Worm (Caenorhabditis elegans) whole organism, mixed stage, embryonic: ENCODE data around the gene T08B1.4.

Source experiments
- M03D4.4 ChIP-seq: sonication (generic microtip); optimal IDR thresholded peaks from 2 replicates; lab custom pipeline; 2017; ENCODE audit warnings: mild to moderate bottlenecking, missing genetic modification characterization, missing compliant biosample characterization
- bed-3 ChIP-seq: fragments of 200-800 bp; sonication (Bioruptor generic); optimal IDR thresholded peaks from 3 replicates; lab custom pipeline; 2018; ENCODE audit warnings: mild to moderate bottlenecking, missing genetic modification characterization, moderate library complexity, missing compliant biosample characterization
- ceh-39 ChIP-seq: fragments of 150-350 bp; optimal IDR thresholded peaks from 2 replicates; lab custom pipeline; 2014; ENCODE audit warnings: missing biosample characterization, missing genetic modification characterization
- ceh-43 ChIP-seq: fragments of 200-800 bp; sonication (Bioruptor generic); optimal IDR thresholded peaks from 2 replicates; lab custom pipeline; 2018; ENCODE audit warnings: mild to moderate bottlenecking, missing genetic modification characterization, moderate library complexity, missing compliant biosample characterization
- ceh-83 ChIP-seq: fragments of 200-800 bp; sonication (Bioruptor generic); optimal IDR thresholded peaks from 2 replicates; lab custom pipeline; 2018; ENCODE audit warnings: mild to moderate bottlenecking, missing genetic modification characterization, missing compliant biosample characterization
- ces-1 ChIP-seq: fragments of 150-350 bp; optimal IDR thresholded peaks from 2 replicates; lab custom pipeline; 2014; ENCODE audit warnings: missing biosample characterization, missing genetic modification reagents, missing genetic modification characterization
- cnd-1 ChIP-seq: fragments of 200-800 bp; sonication (Bioruptor generic); optimal IDR thresholded peaks from 2 replicates; lab custom pipeline; 2018; ENCODE audit warnings: mild to moderate bottlenecking, missing genetic modification characterization, missing compliant biosample characterization
- drap-1 ChIP-seq: fragments of 200-800 bp; sonication (Bioruptor generic); optimal IDR thresholded peaks from 3 replicates; lab custom pipeline; 2018; ENCODE audit warnings: mild to moderate bottlenecking, missing genetic modification characterization, missing compliant biosample characterization
- elt-1 ChIP-seq: sonication (generic microtip); optimal IDR thresholded peaks from 2 replicates; lab custom pipeline; 2017; ENCODE audit warnings: missing genetic modification characterization, mild to moderate bottlenecking, missing compliant biosample characterization, antibody characterized with exemption, moderate library complexity, borderline replicate concordance; ENCODE audit not compliant: insufficient read depth
- elt-3 ChIP-seq: fragments of 150-350 bp; optimal IDR thresholded peaks from 2 replicates; lab custom pipeline; 2014; ENCODE audit warnings: missing biosample characterization, missing genetic modification characterization
- flh-1 ChIP-seq: fragments of 200-800 bp; sonication (Bioruptor generic); optimal IDR thresholded peaks from 2 replicates; lab custom pipeline; 2018; ENCODE audit warnings: mild to moderate bottlenecking, missing genetic modification characterization, moderate library complexity, missing compliant biosample characterization
- ham-2 ChIP-seq: fragments of 200-800 bp; sonication (Bioruptor generic); optimal IDR thresholded peaks from 2 replicates; lab custom pipeline; 2018; ENCODE audit warnings: mild to moderate bottlenecking, missing genetic modification characterization, missing compliant biosample characterization
- hlh-1 ChIP-seq: fragments of 150-350 bp; optimal IDR thresholded peaks from 2 replicates; lab custom pipeline; 2014; ENCODE audit warnings: missing biosample characterization, missing genetic modification reagents, missing genetic modification characterization
- lin-13 ChIP-seq: fragments of 150-350 bp; optimal IDR thresholded peaks from 2 replicates; lab custom pipeline; 2014; ENCODE audit warnings: missing biosample characterization, missing genetic modification characterization
- lin-32 ChIP-seq: fragments of 200-800 bp; sonication (Bioruptor generic); optimal IDR thresholded peaks from 2 replicates; lab custom pipeline; 2018; ENCODE audit warnings: mild to moderate bottlenecking, missing genetic modification characterization, missing compliant biosample characterization
- lsy-2 ChIP-seq: fragments of 150-350 bp; optimal IDR thresholded peaks from 2 replicates; lab custom pipeline; 2014; ENCODE audit warnings: missing biosample characterization, missing genetic modification characterization
- mab-5 ChIP-seq: fragments of 150-350 bp; optimal IDR thresholded peaks from 2 replicates; lab custom pipeline; 2014; ENCODE audit warnings: missing biosample characterization, missing genetic modification characterization
- mls-2 ChIP-seq: sonication (generic microtip); optimal IDR thresholded peaks from 2 replicates; lab custom pipeline; 2016; ENCODE audit warnings: mild to moderate bottlenecking, missing genetic modification characterization, moderate library complexity, missing compliant biosample characterization
- nhr-12 ChIP-seq: fragments of 150-350 bp; optimal IDR thresholded peaks from 2 replicates; lab custom pipeline; 2014; ENCODE audit warnings: missing biosample characterization, missing genetic modification characterization
- nhr-2 ChIP-seq: fragments of 150-350 bp; optimal IDR thresholded peaks from 2 replicates; lab custom pipeline; 2014; ENCODE audit warnings: missing biosample characterization, missing genetic modification characterization
- nhr-237 ChIP-seq: fragments of 150-350 bp; optimal IDR thresholded peaks from 2 replicates; lab custom pipeline; 2014; ENCODE audit warnings: missing biosample characterization, missing genetic modification characterization
- nhr-28 ChIP-seq: fragments of 150-350 bp; optimal IDR thresholded peaks from 2 replicates; lab custom pipeline; 2014; ENCODE audit warnings: missing biosample characterization, missing genetic modification characterization
- nhr-76 ChIP-seq: sonication (generic microtip); optimal IDR thresholded peaks from 2 replicates; lab custom pipeline; 2017; ENCODE audit warnings: missing biosample characterization, missing genetic modification characterization
- pha-4 ChIP-seq: fragments of 150-350 bp; optimal IDR thresholded peaks from 2 replicates; lab custom pipeline; 2018; ENCODE audit warnings: missing biosample characterization, missing genetic modification reagents, missing genetic modification characterization
- sem-2 ChIP-seq: fragments of 200-800 bp; sonication (Bioruptor generic); optimal IDR thresholded peaks from 2 replicates; lab custom pipeline; 2018; ENCODE audit warnings: mild to moderate bottlenecking, missing genetic modification characterization, missing compliant biosample characterization
- snpc-4 ChIP-seq: fragments of 150-350 bp; optimal IDR thresholded peaks from 2 replicates; lab custom pipeline; 2014; ENCODE audit warnings: missing biosample characterization, missing genetic modification characterization
- sptf-1 ChIP-seq: sonication (generic microtip); optimal IDR thresholded peaks from 2 replicates; lab custom pipeline; 2017; ENCODE audit warnings: mild to moderate bottlenecking, missing genetic modification characterization, moderate library complexity, missing compliant biosample characterization
- unc-39 ChIP-seq: fragments of 150-350 bp; optimal IDR thresholded peaks from 2 replicates; lab custom pipeline; 2014; ENCODE audit warnings: missing biosample characterization, missing genetic modification characterization
- unc-62 ChIP-seq: fragments of 150-350 bp; optimal IDR thresholded peaks from 2 replicates; lab custom pipeline; 2014; ENCODE audit warnings: missing biosample characterization, missing genetic modification reagents, missing genetic modification characterization
- zip-8 ChIP-seq: fragments of 150-350 bp; optimal IDR thresholded peaks from 2 replicates; lab custom pipeline; 2014; ENCODE audit warnings: missing biosample characterization, missing genetic modification characterization
- ztf-11 ChIP-seq: fragments of 150-350 bp; optimal IDR thresholded peaks from 2 replicates; lab custom pipeline; 2014; ENCODE audit warnings: missing biosample characterization, missing genetic modification characterization

T08B1.4 gene

DNA sequence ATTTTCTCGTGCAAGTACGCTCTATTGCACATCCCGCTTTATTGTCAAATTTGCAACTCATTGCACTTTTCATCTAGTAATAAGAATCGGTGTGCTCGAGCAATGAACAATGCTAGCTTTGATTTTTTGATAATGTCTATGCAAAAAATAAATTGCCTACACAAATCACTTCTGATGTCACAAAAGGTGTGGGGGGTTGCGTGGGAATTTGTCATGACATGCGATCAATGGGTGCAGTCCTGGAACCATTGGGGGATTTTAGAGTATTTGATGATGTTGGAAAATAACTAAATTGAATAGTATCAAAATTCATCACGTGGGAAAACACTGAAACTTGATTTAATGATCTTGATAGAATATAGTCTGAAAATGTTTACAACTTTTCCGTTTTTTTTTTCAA lies 33.2 kb upstream of the T08B1.4 start:
- TF ChIP-seq zip-8 (tag; lab: Kevin White, UChicago): no peak
- no peak for TF ChIP-seq elt-1 (tag; lab: Kevin White, UChicago)
- TF ChIP-seq nhr-76 (tag; lab: Kevin White, UChicago): no peak
- no peak for TF ChIP-seq ceh-39 (tag; lab: Kevin White, UChicago)
- TF ChIP-seq M03D4.4 (tag; lab: Kevin White, UChicago): no peak
- TF ChIP-seq unc-39: no peak
- no peak for TF ChIP-seq cnd-1 (tag; lab: Kevin White, UChicago)
- TF ChIP-seq mls-2 (tag; lab: Kevin White, UChicago): no peak
- no peak for TF ChIP-seq nhr-12 (tag; lab: Kevin White, UChicago)
- no peak for TF ChIP-seq nhr-2 (tag; lab: Kevin White, UChicago)
- TF ChIP-seq lsy-2 (tag; lab: Kevin White, UChicago): no peak
- TF ChIP-seq sptf-1 (tag; lab: Kevin White, UChicago): no peak
- no peak for TF ChIP-seq ceh-43
- no peak for TF ChIP-seq sem-2 (GFP tag; lab: Kevin White, UChicago)
- TF ChIP-seq, all 35 proteins: peak for 0

DNA sequence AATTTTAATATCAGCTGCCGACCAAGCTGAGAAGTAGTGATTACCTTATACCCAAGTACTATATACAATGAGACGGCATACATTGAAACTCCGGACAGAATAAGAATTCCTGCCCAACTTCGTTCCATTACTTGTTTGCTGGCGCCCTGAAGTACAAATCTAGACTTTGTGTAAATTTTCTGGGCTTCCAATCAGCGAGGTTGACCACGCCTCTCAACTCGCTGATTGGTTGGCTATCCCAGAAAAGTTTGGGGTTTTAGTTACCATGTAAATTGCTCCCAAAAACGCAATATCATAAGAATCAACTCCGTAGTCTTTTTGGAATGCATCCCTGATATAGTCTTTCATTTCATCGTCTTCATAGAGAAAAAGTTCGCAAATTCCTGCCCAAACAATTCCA lies 23.8 kb upstream of the T08B1.4 start:
- TF ChIP-seq drap-1 (GFP tag; lab: Kevin White, UChicago) (no peak), ceh-43 (no peak), unc-39 (no peak), M03D4.4 (tag; lab: Kevin White, UChicago) (no peak), ces-1 (GFP tag; lab: Kevin White, UChicago) (no peak), elt-3 (tag; lab: Kevin White, UChicago) (no peak), zip-8 (tag; lab: Kevin White, UChicago) (no peak), sptf-1 (tag; lab: Kevin White, UChicago) (no peak), ceh-83 (GFP tag; lab: Kevin White, UChicago) (no peak), snpc-4 (no peak), ztf-11 (tag; lab: Kevin White, UChicago) (no peak), nhr-28 (tag; lab: Kevin White, UChicago) (no peak), ceh-39 (tag; lab: Kevin White, UChicago) (no peak), flh-1 (GFP tag; lab: Kevin White, UChicago) (no peak)

DNA sequence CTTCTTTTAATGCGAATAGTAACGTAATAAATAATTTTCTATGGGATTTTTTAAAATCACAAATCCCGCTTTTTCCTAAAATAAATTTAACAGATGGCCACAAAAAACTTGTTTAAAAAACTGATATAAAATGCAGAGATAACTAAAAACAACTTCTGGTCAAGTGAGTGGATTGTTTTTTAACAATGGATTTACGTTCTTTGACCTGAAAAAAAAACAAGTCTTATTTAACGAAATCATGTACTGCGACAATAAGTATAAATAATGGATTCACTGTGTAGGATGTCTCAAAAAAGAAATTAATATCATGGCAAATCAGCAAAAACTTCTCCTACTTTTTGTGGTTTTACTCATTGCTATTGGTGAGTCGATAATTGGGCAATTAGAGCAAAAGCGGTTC lies 22.0 kb upstream of the T08B1.4 start, which contains the start of gene fipr-25:
Gene fipr-25 (plus strand): TSS at position 301 of the 400 bp plus-strand sequence.
- TF ChIP-seq sem-2 (GFP tag; lab: Kevin White, UChicago): no peak
- no peak for TF ChIP-seq nhr-237 (tag; lab: Kevin White, UChicago)
- no peak for TF ChIP-seq hlh-1 (tag; lab: Kevin White, UChicago)
- TF ChIP-seq sptf-1 (tag; lab: Kevin White, UChicago): no peak
- no peak for TF ChIP-seq lsy-2 (tag; lab: Kevin White, UChicago)
- no peak for TF ChIP-seq ztf-11 (tag; lab: Kevin White, UChicago)
- TF ChIP-seq flh-1 (GFP tag; lab: Kevin White, UChicago): no peak
- TF ChIP-seq bed-3 (GFP tag; lab: Kevin White, UChicago): no peak
- TF ChIP-seq ces-1 (GFP tag; lab: Kevin White, UChicago): no peak
- no peak for TF ChIP-seq unc-62 (GFP tag; lab: Kevin White, UChicago)
- no peak for TF ChIP-seq lin-13 (tag; lab: Kevin White, UChicago)
- no peak for TF ChIP-seq elt-3 (tag; lab: Kevin White, UChicago)
- no peak for TF ChIP-seq nhr-28 (tag; lab: Kevin White, UChicago)
- TF ChIP-seq nhr-12 (tag; lab: Kevin White, UChicago): no peak
- no peak for TF ChIP-seq mab-5

DNA sequence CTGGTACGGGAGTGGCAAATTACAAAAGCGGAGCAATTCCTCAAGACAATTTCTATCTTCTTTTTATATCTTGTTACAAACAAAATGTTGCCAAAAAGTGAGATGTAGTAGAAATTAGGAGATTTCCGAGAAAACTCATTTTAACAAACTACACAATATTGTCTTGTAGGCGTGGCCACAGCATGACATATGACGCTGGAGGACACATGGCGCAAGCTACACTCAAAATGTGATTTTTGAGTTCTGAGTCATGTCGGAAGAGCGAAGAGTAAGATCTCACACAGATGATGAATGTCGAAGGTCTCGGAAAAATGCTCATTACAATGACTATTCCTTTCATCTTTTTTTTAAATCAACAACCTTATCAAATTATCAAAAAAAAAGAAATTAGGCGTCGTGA lies 17.6 kb upstream of the T08B1.4 start, which contains the start of gene Y40B10B.1:
Gene Y40B10B.1 (minus strand): TSS at position 101 of the 400 bp plus-strand sequence.
- TF ChIP-seq drap-1 (GFP tag; lab: Kevin White, UChicago) (no peak), ces-1 (GFP tag; lab: Kevin White, UChicago) (no peak), nhr-2 (tag; lab: Kevin White, UChicago) (no peak), pha-4 (tag; lab: Kevin White, UChicago) (no peak), sem-2 (GFP tag; lab: Kevin White, UChicago) (no peak), lin-32 (GFP tag; lab: Kevin White, UChicago) (no peak), ham-2 (no peak), flh-1 (GFP tag; lab: Kevin White, UChicago) (no peak), ceh-83 (GFP tag; lab: Kevin White, UChicago) (no peak), snpc-4 (no peak), mls-2 (tag; lab: Kevin White, UChicago) (no peak), ztf-11 (tag; lab: Kevin White, UChicago) (no peak), elt-1 (tag; lab: Kevin White, UChicago) (no peak)
